Worm (Caenorhabditis elegans) whole organism, late embryonic: ENCODE measurements around the gene K01D12.9.

Experiments
- ceh-18 ChIP-seq: sonication (generic microtip); optimal IDR thresholded peaks from 2 replicates; lab custom pipeline; 2016; ENCODE audit warnings: missing genetic modification characterization, missing compliant biosample characterization
- ceh-30 ChIP-seq: fragments of 150-350 bp; optimal IDR thresholded peaks from 2 replicates; lab custom pipeline; 2014; ENCODE audit warnings: missing biosample characterization, missing genetic modification characterization
- ceh-45 ChIP-seq: fragments of 200-800 bp; sonication (Bioruptor generic); IDR thresholded peaks from 2 replicates; pipeline ENCODE4 v1.3.6; 2022; ENCODE audit warnings: missing genetic modification reagents, missing genetic modification characterization, missing compliant biosample characterization
- che-1 ChIP-seq: sonication (generic microtip); optimal IDR thresholded peaks from 2 replicates; lab custom pipeline; 2016; ENCODE audit warnings: mild to moderate bottlenecking, missing genetic modification characterization, missing compliant biosample characterization
- hlh-30 ChIP-seq: sonication (generic microtip); optimal IDR thresholded peaks from 2 replicates; lab custom pipeline; 2017; ENCODE audit warnings: antibody characterized with exemption, missing genetic modification characterization, missing compliant biosample characterization; ENCODE audit not compliant: insufficient read depth
- lin-11 ChIP-seq: fragments of 200-800 bp; sonication (Bioruptor generic); optimal IDR thresholded peaks from 2 replicates; lab custom pipeline; 2018; ENCODE audit warnings: mild to moderate bottlenecking, missing genetic modification characterization, missing compliant biosample characterization
- madf-2 ChIP-seq: sonication (generic microtip); optimal IDR thresholded peaks from 2 replicates; lab custom pipeline; 2017; ENCODE audit warnings: missing genetic modification characterization, missing compliant biosample characterization
- nfya-1 ChIP-seq: sonication (generic microtip); optimal IDR thresholded peaks from 2 replicates; lab custom pipeline; 2017; ENCODE audit warnings: missing genetic modification characterization, mild to moderate bottlenecking, missing compliant biosample characterization, antibody characterized with exemption, moderate library complexity
- pag-3 ChIP-seq: sonication (generic microtip); optimal IDR thresholded peaks from 2 replicates; lab custom pipeline; 2016; ENCODE audit warnings: missing compliant biosample characterization, missing genetic modification characterization, borderline replicate concordance
- sdc-2 ChIP-seq: sonication (generic microtip); optimal IDR thresholded peaks from 2 replicates; lab custom pipeline; 2016; ENCODE audit warnings: missing genotype, missing genetic modification characterization, missing compliant biosample characterization
- tbx-2 ChIP-seq: sonication (generic microtip); optimal IDR thresholded peaks from 2 replicates; lab custom pipeline; 2016; ENCODE audit warnings: missing genetic modification characterization, missing compliant biosample characterization
- unc-86 ChIP-seq: sonication (generic microtip); optimal IDR thresholded peaks from 2 replicates; lab custom pipeline; 2016; ENCODE audit warnings: missing genetic modification characterization, missing compliant biosample characterization

- no peak for TF ChIP-seq unc-86 (tag; lab: Kevin White, UChicago)
- TF ChIP-seq nfya-1 (tag; lab: Kevin White, UChicago), result no peak
- no peak for TF ChIP-seq ceh-18 (tag; lab: Kevin White, UChicago)
- no peak for TF ChIP-seq ceh-30
- TF ChIP-seq ceh-45 (GFP tag; lab: Robert Waterston, UW), result no peak
- no peak for TF ChIP-seq madf-2 (tag; lab: Kevin White, UChicago)
- TF ChIP-seq hlh-30 (tag; lab: Kevin White, UChicago), result no peak
- no peak for TF ChIP-seq pag-3 (tag; lab: Kevin White, UChicago)
- no peak for TF ChIP-seq che-1
- TF ChIP-seq lin-11, result no peak
- TF ChIP-seq tbx-2 (tag; lab: Kevin White, UChicago), result no peak
- no peak for TF ChIP-seq sdc-2 (tag; lab: Kevin White, UChicago)
Measured at ce11 chrV:12371386-12371785, 33.1 kb downstream of the K01D12.9 start, which contains the start of gene F23H12.7.
